Worm (Caenorhabditis elegans): Measurements from ENCODE around the gene F56D5.2.

Gene F56D5.2

ce11 chrIV:9438753-9439152 is 40.3 kb upstream of the F56D5.2 start:
- TF ChIP-seq pha-4 (tag; optimal IDR thresholded peaks at IDR 0.05) (no peak), nhr-23 (tag; optimal IDR thresholded peaks at IDR 0.05) (peak; percentile 32), nhr-43 (tag; optimal IDR thresholded peaks at IDR 0.05; ENCODE audit: poor library complexity, severe bottlenecking) (peak; percentile 56), lin-39 (tag; optimal IDR thresholded peaks at IDR 0.05) (no peak), tbx-2 (tag; optimal IDR thresholded peaks at IDR 0.05) (peak; percentile 40), fkh-2 (tag; optimal IDR thresholded peaks at IDR 0.05) (no peak), elt-2 (tag; optimal IDR thresholded peaks at IDR 0.05) (peak; percentile 50), mml-1 (tag; optimal IDR thresholded peaks at IDR 0.05) (no peak), ceh-82 (tag; optimal IDR thresholded peaks at IDR 0.05) (no peak), lsy-12 (tag; optimal IDR thresholded peaks at IDR 0.05) (peak; percentile 63), pqm-1 (tag; optimal IDR thresholded peaks at IDR 0.05) (peak; percentile 4), elt-3 (tag; optimal IDR thresholded peaks at IDR 0.05) (peak in 1 of 3 experiments; percentile 10), nhr-25 (tag; optimal IDR thresholded peaks at IDR 0.05) (peak; percentile 60), eor-1 (tag; optimal IDR thresholded peaks at IDR 0.05) (no peak), ztf-4 (tag; optimal IDR thresholded peaks at IDR 0.05) (no peak), ztf-11 (tag; optimal IDR thresholded peaks at IDR 0.05) (no peak), unc-62 (GFP tag; optimal IDR thresholded peaks at IDR 0.05) (no peak), ama-1 (optimal IDR thresholded peaks at IDR 0.05) (peak; percentile 96), nhr-28 (tag; optimal IDR thresholded peaks at IDR 0.05) (no peak), ZK546.5 (tag; optimal IDR thresholded peaks at IDR 0.05) (no peak), nhr-77 (tag; optimal IDR thresholded peaks at IDR 0.05) (no peak), lin-15B (tag; optimal IDR thresholded peaks at IDR 0.05) (no peak), nfya-1 (tag; optimal IDR thresholded peaks at IDR 0.05; ENCODE audit: insufficient read depth) (peak; percentile 12), ceh-16 (tag; optimal IDR thresholded peaks at IDR 0.05) (no peak), nhr-237 (tag; optimal IDR thresholded peaks at IDR 0.05) (no peak), hmg-11 (tag; optimal IDR thresholded peaks at IDR 0.05) (no peak), fkh-10 (GFP tag; optimal IDR thresholded peaks at IDR 0.05) (no peak), nhr-12 (tag; optimal IDR thresholded peaks at IDR 0.05) (no peak), egl-27 (tag; optimal IDR thresholded peaks at IDR 0.05) (no peak), sea-2 (GFP tag; optimal IDR thresholded peaks at IDR 0.05) (no peak), nhr-11 (tag; optimal IDR thresholded peaks at IDR 0.05) (no peak)

ce11 chrIV:9432327-9432726 is 33.9 kb upstream of the F56D5.2 start:
- TF ChIP-seq zag-1 (tag; optimal IDR thresholded peaks at IDR 0.05) = no peak
- TF ChIP-seq pha-4 (tag; optimal IDR thresholded peaks at IDR 0.05) = no peak
- no peak for TF ChIP-seq R02D3.7 (tag; optimal IDR thresholded peaks at IDR 0.05)
- TF ChIP-seq nhr-28 (tag; optimal IDR thresholded peaks at IDR 0.05) = no peak
- TF ChIP-seq nfya-1 (tag; optimal IDR thresholded peaks at IDR 0.05; ENCODE audit: insufficient read depth) = no peak
- TF ChIP-seq aly-2 (tag; optimal IDR thresholded peaks at IDR 0.05) = no peak
- no peak for TF ChIP-seq eor-1 (tag; optimal IDR thresholded peaks at IDR 0.05)
- no peak for TF ChIP-seq mml-1 (tag; optimal IDR thresholded peaks at IDR 0.05)
- TF ChIP-seq unc-62 (GFP tag; optimal IDR thresholded peaks at IDR 0.05) = no peak
- no peak for TF ChIP-seq jun-1 (tag; optimal IDR thresholded peaks at IDR 0.05)
- TF ChIP-seq hmg-11 (tag; optimal IDR thresholded peaks at IDR 0.05) = no peak

- TF ChIP-seq mml-1 (tag; optimal IDR thresholded peaks at IDR 0.05) (no peak), unc-39 (tag; optimal IDR thresholded peaks at IDR 0.05) (no peak), snpc-4 (tag; optimal IDR thresholded peaks at IDR 0.05) (no peak), elt-1 (tag; optimal IDR thresholded peaks at IDR 0.05) (no peak), elt-2 (tag; optimal IDR thresholded peaks at IDR 0.05) (no peak), ceh-82 (tag; optimal IDR thresholded peaks at IDR 0.05) (no peak)
Observed at ce11 chrIV:9427959-9428358, 29.5 kb upstream of the F56D5.2 start, which contains the start of gene F59B8.1. F59B8.1 (plus strand) TSS chrIV:9428259.

ce11 chrIV:9423095-9423494 is 24.7 kb upstream of the F56D5.2 start, which contains the start of gene srxa-2:
srxa-2 (plus strand) TSS chrIV:9423395.
- no peak for TF ChIP-seq ceh-28 (tag; optimal IDR thresholded peaks at IDR 0.05)
- no peak for TF ChIP-seq elt-1 (tag; optimal IDR thresholded peaks at IDR 0.05)
- TF ChIP-seq ceh-16 (tag; optimal IDR thresholded peaks at IDR 0.05) = no peak
- TF ChIP-seq ceh-82 (tag; optimal IDR thresholded peaks at IDR 0.05) = no peak
- TF ChIP-seq elt-2 (tag; optimal IDR thresholded peaks at IDR 0.05) = no peak
- TF ChIP-seq pqm-1 (tag; optimal IDR thresholded peaks at IDR 0.05) = no peak
- TF ChIP-seq lsy-12 (tag; optimal IDR thresholded peaks at IDR 0.05) = no peak
- TF ChIP-seq unc-62 (GFP tag; optimal IDR thresholded peaks at IDR 0.05) = no peak
- no peak for TF ChIP-seq lin-15B (tag; optimal IDR thresholded peaks at IDR 0.05)
- no peak for TF ChIP-seq fos-1 (tag; optimal IDR thresholded peaks at IDR 0.05)
- no peak for TF ChIP-seq hmg-11 (tag; optimal IDR thresholded peaks at IDR 0.05)
- TF ChIP-seq egl-27 (tag; optimal IDR thresholded peaks at IDR 0.05) = no peak
- TF ChIP-seq ztf-4 (tag; optimal IDR thresholded peaks at IDR 0.05) = no peak

Data from whole organism, L3 larva.